Fruit fly (Drosophila melanogaster) whole organism, embryonic: Measurements from ENCODE around the gene Cralbp.

Experiments used
- Adf1 ChIP-seq: fragments of 200-800 bp; sonication (Bioruptor generic); IDR thresholded peaks from 2 replicates; pipeline ENCODE4 v1.3.6; 2022; ENCODE audit warnings: missing biosample characterization, missing genetic modification characterization
- BtbVII ChIP-seq: fragments of 200-800 bp; sonication (Bioruptor generic); optimal IDR thresholded peaks from 3 replicates; lab custom pipeline; 2017; ENCODE audit warnings: missing biosample characterization, mild to moderate bottlenecking, missing genetic modification characterization
- CG10267 ChIP-seq: fragments of 200-800 bp; sonication (Bioruptor generic); optimal IDR thresholded peaks from 2 replicates; lab custom pipeline; 2018; ENCODE audit warnings: missing biosample characterization, mild to moderate bottlenecking, missing genetic modification characterization, moderate library complexity
- CG18011 ChIP-seq: fragments of 200-800 bp; sonication (Bioruptor generic); optimal IDR thresholded peaks from 2 replicates; lab custom pipeline; 2017; ENCODE audit warnings: missing biosample characterization, missing genetic modification characterization, mild to moderate bottlenecking, moderate library complexity, missing genotype
- CG30431 ChIP-seq: fragments of 200-800 bp; sonication (Bioruptor generic); optimal IDR thresholded peaks from 2 replicates; lab custom pipeline; 2017; ENCODE audit warnings: missing biosample characterization, missing genetic modification characterization
- CG3065 ChIP-seq: fragments of 200-800 bp; sonication (Bioruptor generic); optimal IDR thresholded peaks from 2 replicates; lab custom pipeline; 2016; ENCODE audit warnings: missing biosample characterization, missing genetic modification characterization
- CG31224 ChIP-seq: fragments of 200-800 bp; sonication (Bioruptor generic); IDR thresholded peaks from 2 replicates; pipeline ENCODE4 v1.3.6; 2022; ENCODE audit warnings: missing biosample characterization, missing genetic modification characterization
- CG4730 ChIP-seq: fragments of 200-800 bp; sonication (Bioruptor generic); IDR thresholded peaks from 2 replicates; pipeline ENCODE4 v1.3.6; 2022; ENCODE audit warnings: missing biosample characterization, missing genetic modification characterization
- CG6254 ChIP-seq: fragments of 200-800 bp; sonication (Bioruptor generic); optimal IDR thresholded peaks from 3 replicates; lab custom pipeline; 2017; ENCODE audit warnings: mild to moderate bottlenecking, missing biosample characterization, missing genetic modification reagents, missing genetic modification characterization
- CG7987 ChIP-seq: fragments of 200-800 bp; sonication (Bioruptor generic); optimal IDR thresholded peaks from 2 replicates; lab custom pipeline; 2018; ENCODE audit warnings: missing biosample characterization, mild to moderate bottlenecking, missing genetic modification characterization, moderate library complexity
- CG8924 ChIP-seq: fragments of 200-800 bp; optimal IDR thresholded peaks from 3 replicates; lab custom pipeline; 2019; ENCODE audit warnings: missing biosample characterization, mild to moderate bottlenecking, missing genetic modification characterization, moderate library complexity
- CrebB ChIP-seq: fragments of 200-800 bp; sonication (Bioruptor generic); optimal IDR thresholded peaks from 3 replicates; lab custom pipeline; 2018; ENCODE audit warnings: missing biosample characterization, mild to moderate bottlenecking, missing genetic modification characterization
- Dip3 ChIP-seq: fragments of 200-800 bp; sonication (Bioruptor generic); optimal IDR thresholded peaks from 3 replicates; lab custom pipeline; 2016; ENCODE audit warnings: missing biosample characterization, missing genetic modification characterization
- Elba2 ChIP-seq: fragments of 200-800 bp; sonication (Bioruptor generic); optimal IDR thresholded peaks from 3 replicates; lab custom pipeline; 2016; ENCODE audit warnings: missing biosample characterization, missing genetic modification characterization
- Gug ChIP-seq: fragments of 200-800 bp; sonication (Bioruptor generic); IDR thresholded peaks from 4 replicates; pipeline ENCODE4 v1.3.6; 2022; ENCODE audit warnings: missing biosample characterization, missing genetic modification characterization
- HLH3B ChIP-seq: fragments of 200-800 bp; sonication (Bioruptor generic); IDR thresholded peaks from 2 replicates; pipeline ENCODE4 v1.3.6; 2022; ENCODE audit warnings: missing biosample characterization, missing genetic modification characterization
- Hand ChIP-seq: fragments of 200-800 bp; sonication (Bioruptor generic); optimal IDR thresholded peaks from 2 replicates; lab custom pipeline; 2017; ENCODE audit warnings: mild to moderate bottlenecking, missing biosample characterization, missing genetic modification reagents, missing genetic modification characterization
- Hr78 ChIP-seq, 2 experiments: fragments of 200-800 bp in 1 of 2; fragments of >200 bp in 1 of 2; sonication (Bioruptor generic) in 1 of 2; optimal IDR thresholded peaks; 2 replicates each; lab custom pipeline; 2017 to 2019; ENCODE audit warnings: missing biosample characterization in 2 of 2, missing genetic modification characterization in 2 of 2, mild to moderate bottlenecking in 1 of 2, moderate library complexity in 1 of 2
- Hsf ChIP-seq: fragments of 200-800 bp; sonication (Bioruptor generic); optimal IDR thresholded peaks from 3 replicates; lab custom pipeline; 2016; ENCODE audit warnings: missing biosample characterization, missing genetic modification characterization
- Max ChIP-seq: fragments of 200-800 bp; sonication (Bioruptor generic); optimal IDR thresholded peaks from 2 replicates; lab custom pipeline; 2016; ENCODE audit warnings: missing biosample characterization, mild to moderate bottlenecking, missing genetic modification characterization
- Spps ChIP-seq: fragments of 200-800 bp; sonication (Bioruptor generic); optimal IDR thresholded peaks from 2 replicates; lab custom pipeline; 2018; ENCODE audit warnings: missing biosample characterization, mild to moderate bottlenecking, missing genetic modification characterization
- Tbp ChIP-seq: fragments of >200 bp; optimal IDR thresholded peaks from 2 replicates; lab custom pipeline; 2018; ENCODE audit warnings: missing biosample characterization, missing genetic modification characterization
- Trl ChIP-seq, 3 experiments: fragments of >200 bp in 2 of 3; fragments of 200-800 bp in 1 of 3; sonication (Bioruptor generic) in 1 of 3; optimal IDR thresholded peaks; 2 replicates in 1 of 3; 3 replicates in 2 of 3; lab custom pipeline; 2016 to 2017; ENCODE audit warnings: missing biosample characterization in 1 of 3, missing genetic modification characterization in 1 of 3
- Vsx1 ChIP-seq: fragments of 200-800 bp; sonication (Bioruptor generic); optimal IDR thresholded peaks from 2 replicates; lab custom pipeline; 2017; ENCODE audit warnings: missing biosample characterization, mild to moderate bottlenecking, missing genetic modification characterization, missing genetic modification reagents
- ac ChIP-seq: fragments of 200-800 bp; sonication (Bioruptor generic); optimal IDR thresholded peaks from 3 replicates; lab custom pipeline; 2017; ENCODE audit warnings: missing biosample characterization, mild to moderate bottlenecking, missing genetic modification characterization
- aop ChIP-seq: fragments of 200-800 bp; sonication (Bioruptor generic); IDR thresholded peaks from 2 replicates; pipeline ENCODE4 v1.3.6; 2022; ENCODE audit warnings: missing biosample characterization, missing genetic modification characterization
- dmrt99B ChIP-seq: fragments of 200-800 bp; sonication (Bioruptor generic); optimal IDR thresholded peaks from 2 replicates; lab custom pipeline; 2018; ENCODE audit warnings: missing biosample characterization, mild to moderate bottlenecking, missing genetic modification characterization, moderate library complexity
- ftz-f1 ChIP-seq: fragments of 200-800 bp; sonication (Bioruptor generic); optimal IDR thresholded peaks from 2 replicates; lab custom pipeline; 2016; ENCODE audit warnings: missing biosample characterization, missing genetic modification characterization
- gfzf ChIP-seq: fragments of 200-800 bp; sonication (Bioruptor generic); optimal IDR thresholded peaks from 2 replicates; lab custom pipeline; 2016; ENCODE audit warnings: missing biosample characterization, mild to moderate bottlenecking, missing genetic modification characterization, moderate library complexity
- gt ChIP-seq: fragments of 200-800 bp; sonication (Bioruptor generic); IDR thresholded peaks from 2 replicates; pipeline ENCODE4 v1.3.6; 2022; ENCODE audit warnings: missing biosample characterization, missing genetic modification characterization
- knrl ChIP-seq: fragments of 200-800 bp; sonication (Bioruptor generic); IDR thresholded peaks from 3 replicates; pipeline ENCODE4 v1.3.6; 2022; ENCODE audit warnings: missing biosample characterization, missing genetic modification characterization; ENCODE audit not compliant: partially characterized antibody
- mam ChIP-seq: fragments of 200-800 bp; sonication (Bioruptor generic); optimal IDR thresholded peaks from 3 replicates; lab custom pipeline; 2016; ENCODE audit warnings: missing biosample characterization, missing genetic modification characterization
- nom ChIP-seq: fragments of 200-800 bp; sonication (Bioruptor generic); optimal IDR thresholded peaks from 2 replicates; lab custom pipeline; 2017; ENCODE audit warnings: missing biosample characterization, missing genetic modification characterization, mild to moderate bottlenecking, moderate library complexity, missing genetic modification reagents
- pho ChIP-seq: fragments of 200-800 bp; sonication (Bioruptor generic); optimal IDR thresholded peaks from 2 replicates; lab custom pipeline; 2016; ENCODE audit warnings: missing biosample characterization, missing genetic modification characterization
- sc ChIP-seq, 3 experiments: fragments of >200 bp in 2 of 3; fragments of 200-800 bp in 1 of 3; sonication (Bioruptor generic) in 1 of 3; optimal IDR thresholded peaks; 2 replicates in 2 of 3; 3 replicates in 1 of 3; lab custom pipeline; 2017; ENCODE audit warnings: mild to moderate bottlenecking in 1 of 3, missing biosample characterization in 1 of 3, missing genetic modification characterization in 1 of 3, missing genetic modification reagents in 1 of 3
- sima ChIP-seq: fragments of 200-800 bp; sonication (Bioruptor generic); optimal IDR thresholded peaks from 2 replicates; lab custom pipeline; 2016; ENCODE audit warnings: missing biosample characterization, missing genetic modification characterization
- sisA ChIP-seq: fragments of 200-800 bp; sonication (Bioruptor generic); IDR thresholded peaks from 2 replicates; pipeline ENCODE4 v1.3.6; 2022; ENCODE audit warnings: missing biosample characterization, missing genetic modification characterization
- tna ChIP-seq: fragments of 200-800 bp; sonication (Bioruptor generic); IDR thresholded peaks from 2 replicates; pipeline ENCODE4 v1.3.6; 2022; ENCODE audit warnings: missing biosample characterization, missing genetic modification characterization; ENCODE audit not compliant: partially characterized antibody
- tup ChIP-seq: fragments of 200-800 bp; sonication (Bioruptor generic); optimal IDR thresholded peaks from 2 replicates; lab custom pipeline; 2016; ENCODE audit warnings: missing biosample characterization, mild to moderate bottlenecking, missing genetic modification characterization, moderate library complexity
- wdn ChIP-seq: fragments of 200-800 bp; sonication (Bioruptor generic); IDR thresholded peaks from 2 replicates; pipeline ENCODE4 v1.3.6; 2022; ENCODE audit warnings: missing biosample characterization, missing genetic modification characterization
- yki ChIP-seq: fragments of >200 bp; optimal IDR thresholded peaks from 3 replicates; lab custom pipeline; 2018
- zfh2 ChIP-seq: fragments of 200-800 bp; sonication (Bioruptor generic); optimal IDR thresholded peaks from 2 replicates; lab custom pipeline; 2016; ENCODE audit warnings: missing biosample characterization, missing genetic modification characterization

The Cralbp gene

dm6 chr3L:5770817-5771425 lies 15.6 kb downstream of the Cralbp start (continued):
- peak; percentile 57; the same call in 1 of the 2 replicates for TF ChIP-seq CG31224 (GFP tag; lab: Robert Waterston, UW)
- peak; percentile 14 for TF ChIP-seq gfzf (GFP tag; lab: Kevin White, UChicago)
- TF ChIP-seq gt (GFP tag; lab: Robert Waterston, UW): no peak
- TF ChIP-seq Trl (optimal IDR thresholded peaks at IDR 0.05; lab: Kevin White, UChicago): no peak
- peak; percentile 92 for TF ChIP-seq Trl (GFP tag; optimal IDR thresholded peaks at IDR 0.05; lab: Kevin White, UChicago)
- peak; percentile 54 for TF ChIP-seq HLH3B (GFP tag; lab: Robert Waterston, UW)
- peak; percentile 90 for TF ChIP-seq mam (GFP tag; lab: Kevin White, UChicago)
- no peak for TF ChIP-seq yki
- TF ChIP-seq pho (GFP tag; lab: Kevin White, UChicago): peak; percentile 92
- TF ChIP-seq sima (GFP tag; lab: Kevin White, UChicago): no peak
- TF ChIP-seq Dip3 (GFP tag; lab: Kevin White, UChicago): peak; percentile 84
- TF ChIP-seq aop: no peak
- peak; percentile 85 for TF ChIP-seq BtbVII (GFP tag; lab: Kevin White, UChicago)
- peak; percentile 85 for TF ChIP-seq CrebB (tag; lab: Kevin White, UChicago)
- TF ChIP-seq CG30431: peak; percentile 58
- TF ChIP-seq wdn (GFP tag; lab: Robert Waterston, UW): peak; percentile 60
- peak; percentile 58 for TF ChIP-seq nom (GFP tag; lab: Kevin White, UChicago)
- TF ChIP-seq Adf1 (GFP tag; lab: Robert Waterston, UW): peak; percentile 77
- TF ChIP-seq ac (GFP tag; lab: Kevin White, UChicago): peak; percentile 55
- TF ChIP-seq ftz-f1 (GFP tag; lab: Kevin White, UChicago): peak; percentile 16
- peak; percentile 91 for TF ChIP-seq zfh2
- TF ChIP-seq CG4730: peak; percentile 31; the same call in 1 of the 2 replicates
- TF ChIP-seq tna (GFP tag; lab: Robert Waterston, UW): no peak
- no peak for TF ChIP-seq CG6254 (GFP tag; lab: Kevin White, UChicago)
- TF ChIP-seq knrl: peak; percentile 40; the same call in 1 of the 3 replicates
- peak; percentile 74 for TF ChIP-seq tup (GFP tag; lab: Kevin White, UChicago)
- peak; percentile 94 for TF ChIP-seq CG10267 (tag; lab: Kevin White, UChicago)
- peak; percentile 73 for TF ChIP-seq CG18011
- TF ChIP-seq Hr78 (GFP tag; optimal IDR thresholded peaks at IDR 0.05; lab: Kevin White, UChicago): peak in 1 of 2 experiments; percentile 48
- TF ChIP-seq Tbp (GFP tag; lab: Kevin White, UChicago): peak; percentile 19
- TF ChIP-seq Max (GFP tag; lab: Kevin White, UChicago): peak; percentile 80
- TF ChIP-seq CG3065 (GFP tag; lab: Kevin White, UChicago): peak; percentile 44
- TF ChIP-seq CG8924 (tag; lab: Kevin White, UChicago): peak; percentile 88
- TF ChIP-seq sc (optimal IDR thresholded peaks at IDR 0.05; lab: Kevin White, UChicago): no peak
- TF ChIP-seq sc (GFP tag; optimal IDR thresholded peaks at IDR 0.05; lab: Kevin White, UChicago): peak; percentile 80
- peak; percentile 69; the same call in 1 of the 2 replicates for TF ChIP-seq sisA (GFP tag; lab: Robert Waterston, UW)
- TF ChIP-seq dmrt99B (tag; lab: Kevin White, UChicago): no peak
- TF ChIP-seq Gug (GFP tag; lab: Robert Waterston, UW): peak; percentile 62; the same call in 3 of the 4 replicates
- peak; percentile 85 for TF ChIP-seq Hsf
- peak; percentile 83 for TF ChIP-seq Hand (GFP tag; lab: Kevin White, UChicago)
- peak; percentile 48 for TF ChIP-seq Spps (tag; lab: Kevin White, UChicago)
- TF ChIP-seq Elba2: peak; percentile 10
- TF ChIP-seq CG7987 (GFP tag; lab: Kevin White, UChicago): peak; percentile 73
- no peak for TF ChIP-seq Vsx1
